Worm (Caenorhabditis elegans) whole organism, L2 larva: ENCODE measurements around the gene F21C10.10.

Experiments
- C34F6.9 ChIP-seq: fragments of 150-350 bp; optimal IDR thresholded peaks from 2 replicates; lab custom pipeline; 2014; ENCODE audit warnings: missing biosample characterization, missing genetic modification characterization
- F13H6.1 ChIP-seq: sonication (generic microtip); optimal IDR thresholded peaks from 2 replicates; lab custom pipeline; 2016; ENCODE audit warnings: missing genetic modification characterization, missing compliant biosample characterization
- R02D3.7 ChIP-seq: fragments of 150-350 bp; optimal IDR thresholded peaks from 2 replicates; lab custom pipeline; 2014; ENCODE audit warnings: missing biosample characterization, missing genetic modification characterization
- alr-1 ChIP-seq: fragments of 150-350 bp; optimal IDR thresholded peaks from 2 replicates; lab custom pipeline; 2014; ENCODE audit warnings: missing biosample characterization, missing genetic modification characterization
- blmp-1 ChIP-seq: sonication (generic microtip); optimal IDR thresholded peaks from 2 replicates; lab custom pipeline; 2017; ENCODE audit warnings: missing genetic modification characterization, mild to moderate bottlenecking, missing compliant biosample characterization, antibody characterized with exemption, moderate library complexity; ENCODE audit not compliant: insufficient read depth
- ceh-16 ChIP-seq: fragments of 150-350 bp; optimal IDR thresholded peaks from 2 replicates; lab custom pipeline; 2014; ENCODE audit warnings: missing biosample characterization, missing genetic modification characterization
- egl-27 ChIP-seq: sonication (generic microtip); optimal IDR thresholded peaks from 3 replicates; lab custom pipeline; 2017; ENCODE audit warnings: missing biosample characterization, missing genetic modification reagents, missing genetic modification characterization
- elt-1 ChIP-seq: fragments of 150-350 bp; optimal IDR thresholded peaks from 2 replicates; lab custom pipeline; 2014; ENCODE audit warnings: missing biosample characterization, missing genetic modification characterization
- fos-1 ChIP-seq: fragments of 150-350 bp; optimal IDR thresholded peaks from 2 replicates; lab custom pipeline; 2014; ENCODE audit warnings: missing biosample characterization, missing genetic modification characterization
- lin-11 ChIP-seq: fragments of 150-350 bp; sonication (generic microtip); optimal IDR thresholded peaks from 2 replicates; lab custom pipeline; 2014; ENCODE audit warnings: missing biosample characterization, missing genetic modification characterization, inconsistent platforms, mixed read lengths
- lin-13 ChIP-seq: fragments of 150-350 bp; optimal IDR thresholded peaks from 2 replicates; lab custom pipeline; 2014; ENCODE audit warnings: missing biosample characterization, missing genetic modification reagents, missing genetic modification characterization
- lin-39 ChIP-seq: fragments of 150-350 bp; optimal IDR thresholded peaks from 2 replicates; lab custom pipeline; 2014; ENCODE audit warnings: missing biosample characterization, missing genetic modification reagents, missing genetic modification characterization
- lsy-2 ChIP-seq, 2 experiments: fragments of 150-350 bp in 1 of 2; sonication (generic microtip) in 1 of 2; optimal IDR thresholded peaks; 2 replicates each; lab custom pipeline; 2014 to 2017; ENCODE audit warnings: missing biosample characterization in 2 of 2, missing genetic modification characterization in 2 of 2
- nhr-10 ChIP-seq: sonication (generic microtip); optimal IDR thresholded peaks from 2 replicates; lab custom pipeline; 2017; ENCODE audit warnings: missing biosample characterization, missing genetic modification characterization
- nhr-11 ChIP-seq: fragments of 150-350 bp; optimal IDR thresholded peaks from 2 replicates; lab custom pipeline; 2014; ENCODE audit warnings: missing biosample characterization, missing genetic modification characterization
- nhr-129 ChIP-seq: fragments of 150-350 bp; optimal IDR thresholded peaks from 2 replicates; lab custom pipeline; 2014; ENCODE audit warnings: missing biosample characterization, missing genetic modification characterization
- nhr-21 ChIP-seq: fragments of 150-350 bp; optimal IDR thresholded peaks from 2 replicates; lab custom pipeline; 2014; ENCODE audit warnings: missing biosample characterization, missing genetic modification characterization
- nhr-237 ChIP-seq: fragments of 150-350 bp; optimal IDR thresholded peaks from 2 replicates; lab custom pipeline; 2014; ENCODE audit warnings: missing biosample characterization, missing genetic modification characterization
- nhr-25 ChIP-seq: fragments of 150-350 bp; sonication (generic microtip); optimal IDR thresholded peaks from 3 replicates; lab custom pipeline; 2014; ENCODE audit warnings: missing biosample characterization, missing genetic modification characterization
- nhr-6 ChIP-seq: fragments of 150-350 bp; optimal IDR thresholded peaks from 2 replicates; lab custom pipeline; 2014; ENCODE audit warnings: missing biosample characterization, missing genetic modification characterization
- nhr-77 ChIP-seq: fragments of 150-350 bp; optimal IDR thresholded peaks from 2 replicates; lab custom pipeline; 2014; ENCODE audit warnings: missing biosample characterization, missing genetic modification characterization
- peb-1 ChIP-seq: fragments of 150-350 bp; optimal IDR thresholded peaks from 2 replicates; lab custom pipeline; 2014; ENCODE audit warnings: missing biosample characterization, missing genetic modification characterization
- sem-4 ChIP-seq: fragments of 150-350 bp; optimal IDR thresholded peaks from 2 replicates; lab custom pipeline; 2014; ENCODE audit warnings: missing biosample characterization, missing genetic modification reagents, missing genetic modification characterization
- skn-1 ChIP-seq: sonication (generic microtip); optimal IDR thresholded peaks from 2 replicates; lab custom pipeline; 2017; ENCODE audit warnings: missing biosample characterization, missing genetic modification characterization
- sma-3 ChIP-seq: sonication (generic microtip); optimal IDR thresholded peaks from 2 replicates; lab custom pipeline; 2016; ENCODE audit warnings: missing genetic modification reagents, missing genetic modification characterization, missing compliant biosample characterization
- sma-9 ChIP-seq, 2 experiments: fragments of 150-350 bp in 1 of 2; sonication (generic microtip) in 1 of 2; optimal IDR thresholded peaks; 2 replicates each; lab custom pipeline; 2014 to 2016; ENCODE audit warnings: missing genetic modification characterization in 2 of 2, mild to moderate bottlenecking in 1 of 2, missing biosample characterization in 1 of 2, missing compliant biosample characterization in 1 of 2, missing genetic modification reagents in 1 of 2, moderate library complexity in 1 of 2
- snpc-4 ChIP-seq: fragments of 150-350 bp; optimal IDR thresholded peaks from 2 replicates; lab custom pipeline; 2014; ENCODE audit warnings: missing biosample characterization, missing genetic modification characterization
- zag-1 ChIP-seq: fragments of 150-350 bp; optimal IDR thresholded peaks from 2 replicates; lab custom pipeline; 2014; ENCODE audit warnings: missing biosample characterization, missing genetic modification characterization
- ztf-1 ChIP-seq: fragments of 200-800 bp; sonication (Bioruptor generic); conservative IDR thresholded peaks from 2 replicates; pipeline ENCODE4 v1.3.6; 2022; ENCODE audit warnings: missing genetic modification characterization, missing compliant biosample characterization
- ztf-4 ChIP-seq: fragments of 150-350 bp; optimal IDR thresholded peaks from 2 replicates; lab custom pipeline; 2014; ENCODE audit warnings: missing biosample characterization, missing genetic modification characterization

Gene F21C10.10

ce11 chrV:9054771-9055170 lies 41.3 kb upstream of the F21C10.10 start, which contains the start of gene swm-1:
TSS of gene swm-1 (minus strand) at chrV:9054871.
- no peak for TF ChIP-seq blmp-1
- no peak for TF ChIP-seq skn-1
- TF ChIP-seq nhr-11 (tag; lab: Kevin White, UChicago) = no peak
- no peak for TF ChIP-seq lin-11 (tag; lab: Kevin White, UChicago)
- no peak for TF ChIP-seq ztf-4
- TF ChIP-seq lin-39 (tag; lab: Kevin White, UChicago) = no peak
- no peak for TF ChIP-seq sma-9 (GFP tag; optimal IDR thresholded peaks at IDR 0.05; lab: Kevin White, UChicago)
- TF ChIP-seq sma-9 (tag; optimal IDR thresholded peaks at IDR 0.05; lab: Kevin White, UChicago) = no peak
- no peak for TF ChIP-seq zag-1 (tag; lab: Kevin White, UChicago)
- TF ChIP-seq sem-4 (tag; lab: Kevin White, UChicago) = no peak
- no peak for TF ChIP-seq elt-1 (tag; lab: Kevin White, UChicago)
- no peak for TF ChIP-seq alr-1 (tag; lab: Kevin White, UChicago)
- TF ChIP-seq nhr-6 (tag; lab: Kevin White, UChicago) = no peak
- TF ChIP-seq F13H6.1 (tag; lab: Kevin White, UChicago) = no peak
- no peak for TF ChIP-seq fos-1 (tag; lab: Kevin White, UChicago)
- TF ChIP-seq snpc-4 (tag; lab: Kevin White, UChicago) = no peak
- no peak for TF ChIP-seq egl-27 (tag; lab: Kevin White, UChicago)
- no peak for TF ChIP-seq nhr-129 (tag; lab: Kevin White, UChicago)

- TF ChIP-seq ceh-16 (no peak), nhr-6 (tag; lab: Kevin White, UChicago) (no peak), nhr-21 (tag; lab: Kevin White, UChicago) (peak; percentile 11), nhr-237 (tag; lab: Kevin White, UChicago) (no peak), zag-1 (tag; lab: Kevin White, UChicago) (no peak), lsy-2 (tag; optimal IDR thresholded peaks at IDR 0.05; lab: Kevin White, UChicago) (no peak)
Measured at ce11 chrV:9055644-9056043, 40.4 kb upstream of the F21C10.10 start.

DNA sequence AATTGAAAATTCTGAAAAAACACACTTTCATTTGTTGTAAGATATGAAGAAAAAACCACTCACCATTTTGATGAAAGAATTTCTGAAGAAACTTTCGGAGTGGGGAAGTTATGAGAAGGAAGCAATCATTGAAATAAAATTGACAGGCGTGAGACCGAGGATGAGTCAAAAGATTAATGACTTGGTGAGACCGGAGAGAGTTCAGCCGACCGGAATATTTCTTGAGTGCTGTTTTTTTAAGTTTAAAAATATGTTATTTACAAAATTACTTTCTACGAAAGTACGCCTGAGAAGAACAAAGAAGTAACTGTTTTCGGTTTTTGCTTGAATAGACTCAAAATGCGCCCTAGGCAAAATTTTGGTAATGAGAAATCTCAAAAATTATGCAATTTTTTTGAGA lies 39.8 kb upstream of the F21C10.10 start, which contains the start of gene C25E10.10:
TSS of gene C25E10.10 (minus strand) at position 101 of the 400 bp plus-strand sequence.
- TF ChIP-seq R02D3.7 (tag; lab: Kevin White, UChicago) (no peak), lin-13 (GFP tag; lab: Kevin White, UChicago) (no peak)

ce11 chrV:9058627-9059026 lies 37.4 kb upstream of the F21C10.10 start, which contains the start of gene C25E10.11:
TSS of gene C25E10.11 (minus strand) at chrV:9058727.
- TF ChIP-seq blmp-1 (no peak), C34F6.9 (tag; lab: Kevin White, UChicago) (no peak), peb-1 (tag; lab: Kevin White, UChicago) (no peak), sma-9 (GFP tag; optimal IDR thresholded peaks at IDR 0.05; lab: Kevin White, UChicago) (no peak), sma-9 (tag; optimal IDR thresholded peaks at IDR 0.05; lab: Kevin White, UChicago) (no peak), nhr-237 (tag; lab: Kevin White, UChicago) (no peak), sem-4 (tag; lab: Kevin White, UChicago) (no peak), ztf-1 (GFP tag; lab: Robert Waterston, UW) (no peak), skn-1 (no peak), R02D3.7 (tag; lab: Kevin White, UChicago) (no peak), nhr-25 (tag; lab: Kevin White, UChicago) (no peak), nhr-10 (tag; lab: Kevin White, UChicago) (no peak), lsy-2 (tag; optimal IDR thresholded peaks at IDR 0.05; lab: Kevin White, UChicago) (no peak), sma-3 (GFP tag; lab: Kevin White, UChicago) (no peak)

- TF ChIP-seq alr-1 (tag; lab: Kevin White, UChicago) (no peak), F13H6.1 (tag; lab: Kevin White, UChicago) (no peak), nhr-77 (no peak), lin-39 (tag; lab: Kevin White, UChicago) (no peak), egl-27 (tag; lab: Kevin White, UChicago) (no peak), nhr-10 (tag; lab: Kevin White, UChicago) (no peak), nhr-25 (tag; lab: Kevin White, UChicago) (no peak), sma-9 (GFP tag; optimal IDR thresholded peaks at IDR 0.05; lab: Kevin White, UChicago) (no peak), sma-9 (tag; optimal IDR thresholded peaks at IDR 0.05; lab: Kevin White, UChicago) (no peak), lin-11 (tag; lab: Kevin White, UChicago) (no peak), skn-1 (no peak)
- TF ChIP-seq, all 48 proteins: peak for 0
Measured at ce11 chrV:9059468-9059867, 36.6 kb upstream of the F21C10.10 start, which contains the start of the genes C25E10.16 and C25E10.13. TSS of gene C25E10.16 (minus strand) at chrV:9059568. TSS of gene C25E10.13 (plus strand) at chrV:9059723.
